Fruit fly (Drosophila melanogaster) whole organism, embryonic: ENCODE measurements around the gene CG18135.

ENCODE experiments used
- B-H2 ChIP-seq: fragments of 200-800 bp; sonication (Bioruptor generic); optimal IDR thresholded peaks from 2 replicates; lab custom pipeline; 2018; ENCODE audit warnings: missing biosample characterization, mild to moderate bottlenecking, missing genetic modification characterization
- BEAF-32 ChIP-seq: fragments of 200-800 bp; sonication (Bioruptor generic); optimal IDR thresholded peaks from 3 replicates; lab custom pipeline; 2017; ENCODE audit warnings: missing biosample characterization, missing genetic modification characterization, mild to moderate bottlenecking, moderate library complexity, missing genetic modification reagents
- CG11093 ChIP-seq: fragments of 200-800 bp; sonication (Bioruptor generic); IDR thresholded peaks from 3 replicates; pipeline ENCODE4 v1.3.6; 2022; ENCODE audit warnings: missing biosample characterization, missing genetic modification characterization
- CG12219 ChIP-seq: fragments of 200-800 bp; sonication (Bioruptor generic); optimal IDR thresholded peaks from 3 replicates; lab custom pipeline; 2018; ENCODE audit warnings: missing biosample characterization, mild to moderate bottlenecking, missing genetic modification characterization
- CG12769 ChIP-seq: fragments of 200-800 bp; sonication (Bioruptor generic); optimal IDR thresholded peaks from 2 replicates; lab custom pipeline; 2019; ENCODE audit warnings: missing biosample characterization, mild to moderate bottlenecking, missing genetic modification characterization, moderate library complexity
- CG13296 ChIP-seq: fragments of 200-800 bp; sonication (Bioruptor generic); optimal IDR thresholded peaks from 3 replicates; lab custom pipeline; 2018; ENCODE audit warnings: missing biosample characterization, mild to moderate bottlenecking, missing genetic modification characterization
- CG14014 ChIP-seq: fragments of 200-800 bp; sonication (Bioruptor generic); IDR thresholded peaks from 2 replicates; pipeline ENCODE4 v1.3.6; 2022; ENCODE audit warnings: missing biosample characterization, missing genetic modification characterization
- CG14965 ChIP-seq: fragments of 200-800 bp; sonication (Bioruptor generic); optimal IDR thresholded peaks from 2 replicates; lab custom pipeline; 2016; ENCODE audit warnings: missing biosample characterization, missing genetic modification characterization, borderline replicate concordance
- CG15269 ChIP-seq: fragments of 200-800 bp; sonication (Bioruptor generic); optimal IDR thresholded peaks from 2 replicates; lab custom pipeline; 2018; ENCODE audit warnings: missing biosample characterization, mild to moderate bottlenecking, missing genetic modification characterization, moderate library complexity
- CG16813 ChIP-seq: fragments of 200-800 bp; sonication (Bioruptor generic); IDR thresholded peaks from 3 replicates; pipeline ENCODE4 v1.3.6; 2022; ENCODE audit warnings: missing biosample characterization, missing genetic modification characterization; ENCODE audit not compliant: partially characterized antibody
- CG17568 ChIP-seq: fragments of 200-800 bp; sonication (Bioruptor generic); optimal IDR thresholded peaks from 2 replicates; lab custom pipeline; 2018; ENCODE audit warnings: missing biosample characterization, mild to moderate bottlenecking, missing genetic modification characterization, moderate library complexity
- CG1792 ChIP-seq: fragments of 200-800 bp; sonication (Bioruptor generic); optimal IDR thresholded peaks from 2 replicates; lab custom pipeline; 2016; ENCODE audit warnings: missing biosample characterization, missing genetic modification characterization
- CG18764 ChIP-seq: fragments of 200-800 bp; sonication (Bioruptor generic); optimal IDR thresholded peaks from 3 replicates; lab custom pipeline; 2016; ENCODE audit warnings: missing biosample characterization, missing genetic modification characterization
- CG2129 ChIP-seq: fragments of 200-800 bp; sonication (Bioruptor generic); IDR thresholded peaks from 2 replicates; pipeline ENCODE4 v1.3.6; 2022; ENCODE audit warnings: missing biosample characterization, missing genetic modification characterization; ENCODE audit not compliant: partially characterized antibody
- CG2202 ChIP-seq: fragments of 200-800 bp; sonication (Bioruptor generic); optimal IDR thresholded peaks from 2 replicates; lab custom pipeline; 2018; ENCODE audit warnings: missing biosample characterization, mild to moderate bottlenecking, missing genetic modification characterization
- CG3163 ChIP-seq: fragments of 200-800 bp; sonication (Bioruptor generic); optimal IDR thresholded peaks from 3 replicates; lab custom pipeline; 2016; ENCODE audit warnings: missing biosample characterization, missing genetic modification characterization
- CG34376 ChIP-seq: fragments of 200-800 bp; sonication (Bioruptor generic); optimal IDR thresholded peaks from 2 replicates; lab custom pipeline; 2018; ENCODE audit warnings: missing biosample characterization, mild to moderate bottlenecking, missing genetic modification characterization
- CG6683 ChIP-seq: fragments of 200-800 bp; sonication (Bioruptor generic); optimal IDR thresholded peaks from 2 replicates; lab custom pipeline; 2017; ENCODE audit warnings: missing biosample characterization, mild to moderate bottlenecking, missing genetic modification characterization, missing genetic modification reagents
- CG6765 ChIP-seq: fragments of 200-800 bp; sonication (Bioruptor generic); optimal IDR thresholded peaks from 3 replicates; lab custom pipeline; 2017; ENCODE audit warnings: missing biosample characterization, mild to moderate bottlenecking, missing genetic modification characterization
- CoRest ChIP-seq: fragments of 200-800 bp; sonication (Bioruptor generic); optimal IDR thresholded peaks from 3 replicates; lab custom pipeline; 2018; ENCODE audit warnings: missing biosample characterization, mild to moderate bottlenecking, missing genetic modification characterization, moderate library complexity
- Dref ChIP-seq: fragments of 200-800 bp; sonication (Bioruptor generic); IDR thresholded peaks from 2 replicates; pipeline ENCODE4 v1.3.6; 2022; ENCODE audit warnings: missing biosample characterization, missing genetic modification characterization
- Ets65A ChIP-seq: fragments of 200-800 bp; sonication (Bioruptor generic); peaks from one replicate; lab custom pipeline; 2016; ENCODE audit warnings: missing biosample characterization, missing genetic modification characterization
- Fer3 ChIP-seq: fragments of 200-800 bp; sonication (Bioruptor generic); optimal IDR thresholded peaks from 2 replicates; lab custom pipeline; 2018; ENCODE audit warnings: missing biosample characterization, mild to moderate bottlenecking, missing genetic modification characterization, moderate library complexity
- GATAe ChIP-seq: fragments of 200-800 bp; sonication (Bioruptor generic); conservative IDR thresholded peaks from 2 replicates; pipeline ENCODE4 v1.3.6; 2022; ENCODE audit warnings: missing biosample characterization, missing genetic modification characterization
- H15 ChIP-seq: fragments of 200-800 bp; sonication (Bioruptor generic); IDR thresholded peaks from 3 replicates; pipeline ENCODE4 v1.3.6; 2022; ENCODE audit warnings: missing biosample characterization, missing genetic modification characterization
- Hr51 ChIP-seq, 2 experiments: fragments of 200-800 bp; sonication (Bioruptor generic); optimal IDR thresholded peaks; 2 replicates in 1 of 2; 3 replicates in 1 of 2; lab custom pipeline; 2016 to 2018; ENCODE audit warnings: missing biosample characterization in 2 of 2, missing genetic modification characterization in 2 of 2, mild to moderate bottlenecking in 1 of 2, moderate library complexity in 1 of 2
- MESR4 ChIP-seq: fragments of 200-800 bp; sonication (Bioruptor generic); optimal IDR thresholded peaks from 2 replicates; lab custom pipeline; 2018; ENCODE audit warnings: missing biosample characterization, mild to moderate bottlenecking, missing genetic modification characterization, moderate library complexity
- Neu2 ChIP-seq: fragments of 200-800 bp; sonication (Bioruptor generic); optimal IDR thresholded peaks from 3 replicates; lab custom pipeline; 2016; ENCODE audit warnings: missing biosample characterization, missing genetic modification characterization, borderline replicate concordance
- Opbp ChIP-seq: fragments of 200-800 bp; sonication (Bioruptor generic); IDR thresholded peaks from 3 replicates; pipeline ENCODE4 v1.3.6; 2022; ENCODE audit warnings: missing biosample characterization, missing genetic modification characterization; ENCODE audit not compliant: partially characterized antibody
- Sry-β ChIP-seq: fragments of 200-800 bp; sonication (Bioruptor generic); optimal IDR thresholded peaks from 2 replicates; lab custom pipeline; 2018; ENCODE audit warnings: missing biosample characterization, mild to moderate bottlenecking, missing genetic modification characterization, moderate library complexity
- Vsx1 ChIP-seq: fragments of 200-800 bp; sonication (Bioruptor generic); optimal IDR thresholded peaks from 2 replicates; lab custom pipeline; 2017; ENCODE audit warnings: missing biosample characterization, mild to moderate bottlenecking, missing genetic modification characterization, missing genetic modification reagents
- aop ChIP-seq: fragments of 200-800 bp; sonication (Bioruptor generic); IDR thresholded peaks from 2 replicates; pipeline ENCODE4 v1.3.6; 2022; ENCODE audit warnings: missing biosample characterization, missing genetic modification characterization
- ato ChIP-seq: fragments of 200-800 bp; sonication (Bioruptor generic); IDR thresholded peaks from 2 replicates; pipeline ENCODE4 v1.3.6; 2022; ENCODE audit warnings: missing biosample characterization, missing genetic modification characterization; ENCODE audit not compliant: partially characterized antibody
- az2 ChIP-seq: fragments of 200-800 bp; sonication (Bioruptor generic); optimal IDR thresholded peaks from 3 replicates; lab custom pipeline; 2016; ENCODE audit warnings: missing biosample characterization, missing genetic modification characterization
- bowl ChIP-seq: fragments of 200-800 bp; sonication (Bioruptor generic); IDR thresholded peaks from 2 replicates; pipeline ENCODE4 v1.3.6; 2022; ENCODE audit warnings: missing biosample characterization, missing genetic modification characterization
- cwo ChIP-seq: fragments of 200-800 bp; sonication (Bioruptor generic); optimal IDR thresholded peaks from 3 replicates; lab custom pipeline; 2017; ENCODE audit warnings: missing biosample characterization, missing genetic modification characterization, mild to moderate bottlenecking, moderate library complexity, missing genetic modification reagents
- dmrt11E ChIP-seq: fragments of 200-800 bp; sonication (Bioruptor generic); optimal IDR thresholded peaks from 3 replicates; lab custom pipeline; 2018; ENCODE audit warnings: missing biosample characterization, mild to moderate bottlenecking, missing genetic modification characterization, moderate library complexity
- ems ChIP-seq: fragments of 200-800 bp; sonication (Bioruptor generic); optimal IDR thresholded peaks from 3 replicates; lab custom pipeline; 2016; ENCODE audit warnings: missing biosample characterization, missing genetic modification characterization
- fd96Cb ChIP-seq: fragments of 200-800 bp; sonication (Bioruptor generic); optimal IDR thresholded peaks from 2 replicates; lab custom pipeline; 2018; ENCODE audit warnings: missing biosample characterization, mild to moderate bottlenecking, missing genetic modification characterization, moderate library complexity
- mam ChIP-seq: fragments of 200-800 bp; sonication (Bioruptor generic); optimal IDR thresholded peaks from 3 replicates; lab custom pipeline; 2016; ENCODE audit warnings: missing biosample characterization, missing genetic modification characterization
- psq ChIP-seq: fragments of 200-800 bp; sonication (Bioruptor generic); optimal IDR thresholded peaks from 2 replicates; lab custom pipeline; 2017; ENCODE audit warnings: missing biosample characterization, missing genetic modification characterization
- salm ChIP-seq: fragments of 200-800 bp; sonication (Bioruptor generic); optimal IDR thresholded peaks from 2 replicates; lab custom pipeline; 2018; ENCODE audit warnings: missing biosample characterization, mild to moderate bottlenecking, missing genetic modification characterization
- scrt ChIP-seq: fragments of 200-800 bp; sonication (Bioruptor generic); optimal IDR thresholded peaks from 2 replicates; lab custom pipeline; 2018; ENCODE audit warnings: missing biosample characterization, mild to moderate bottlenecking, missing genetic modification characterization, moderate library complexity
- sqz ChIP-seq: fragments of 200-800 bp; sonication (Bioruptor generic); optimal IDR thresholded peaks from 3 replicates; lab custom pipeline; 2018; ENCODE audit warnings: missing biosample characterization, mild to moderate bottlenecking, missing genetic modification characterization
- ssp ChIP-seq: fragments of 200-800 bp; sonication (Bioruptor generic); IDR thresholded peaks from 2 replicates; pipeline ENCODE4 v1.3.6; 2022; ENCODE audit warnings: missing biosample characterization, missing genetic modification characterization
- tgo ChIP-seq: fragments of 200-800 bp; sonication (Bioruptor generic); IDR thresholded peaks from 3 replicates; pipeline ENCODE4 v1.3.6; 2022; ENCODE audit warnings: missing biosample characterization, missing genetic modification characterization
- tio ChIP-seq: fragments of 200-800 bp; sonication (Bioruptor generic); optimal IDR thresholded peaks from 2 replicates; lab custom pipeline; 2017; ENCODE audit warnings: missing biosample characterization, missing genetic modification characterization, inconsistent platforms
- tll ChIP-seq, 2 experiments: fragments of 200-800 bp in 1 of 2; fragments of >200 bp in 1 of 2; sonication (Bioruptor generic) in 1 of 2; optimal IDR thresholded peaks; 2 replicates each; lab custom pipeline; 2017 to 2019; ENCODE audit warnings: missing biosample characterization in 2 of 2, missing genetic modification characterization in 2 of 2, mild to moderate bottlenecking in 1 of 2, moderate library complexity in 1 of 2
- unpg ChIP-seq: fragments of 200-800 bp; sonication (Bioruptor generic); optimal IDR thresholded peaks from 3 replicates; lab custom pipeline; 2018; ENCODE audit warnings: missing biosample characterization, mild to moderate bottlenecking, missing genetic modification characterization, moderate library complexity

The CG18135 gene

dm6 chr3L:19042501-19042900 lies 44.4 kb upstream of the CG18135 start (continued):
- TF ChIP-seq CG15269 (tag; lab: Kevin White, UChicago) (peak; percentile 85), sqz (GFP tag; lab: Kevin White, UChicago) (peak; percentile 86), CG17568 (peak; percentile 64), bowl (GFP tag; lab: Robert Waterston, UW) (no peak), CG2202 (tag; lab: Kevin White, UChicago) (peak; percentile 88), CG2129 (GFP tag; lab: Robert Waterston, UW) (no peak), CG14014 (GFP tag; lab: Robert Waterston, UW) (peak; percentile 34; the same call in 1 of the 2 replicates), CG1792 (GFP tag; lab: Kevin White, UChicago) (no peak), unpg (GFP tag; lab: Kevin White, UChicago) (peak; percentile 90), ssp (peak; percentile 60), MESR4 (peak; percentile 1), ato (GFP tag; lab: Robert Waterston, UW) (no peak), CG6765 (GFP tag; lab: Kevin White, UChicago) (no peak), Opbp (GFP tag; lab: Robert Waterston, UW) (no peak), CG3163 (GFP tag; lab: Kevin White, UChicago) (no peak), H15 (GFP tag; lab: Robert Waterston, UW) (0 out of 3 replicates have a peak, but pooled peaks have one; percentile 38), az2 (GFP tag; lab: Kevin White, UChicago) (peak; percentile 76), dmrt11E (tag; lab: Kevin White, UChicago) (peak; percentile 97), mam (GFP tag; lab: Kevin White, UChicago) (no peak), CG12219 (GFP tag; lab: Kevin White, UChicago) (peak; percentile 69), CoRest (peak; percentile 93), salm (tag; lab: Kevin White, UChicago) (peak; percentile 77), tgo (GFP tag; lab: Robert Waterston, UW) (peak; percentile 65), CG34376 (GFP tag; lab: Kevin White, UChicago) (no peak), ems (peak; percentile 2), cwo (peak; percentile 60), Fer3 (tag; lab: Kevin White, UChicago) (peak; percentile 70), tll (GFP tag; optimal IDR thresholded peaks at IDR 0.05; lab: Kevin White, UChicago) (peak in 1 of 2 experiments; percentile 77), CG18764 (GFP tag; lab: Kevin White, UChicago) (peak; percentile 61), Neu2 (GFP tag; lab: Kevin White, UChicago) (no peak), B-H2 (GFP tag; lab: Kevin White, UChicago) (no peak), GATAe (GFP tag; lab: Robert Waterston, UW) (no peak), Vsx1 (GFP tag; lab: Kevin White, UChicago) (peak; percentile 61), CG16813 (GFP tag; lab: Robert Waterston, UW) (no peak), CG11093 (peak; percentile 73), CG14965 (GFP tag; lab: Kevin White, UChicago) (no peak), scrt (GFP tag; lab: Kevin White, UChicago) (peak; percentile 50), Ets65A (GFP tag; lab: Kevin White, UChicago) (peak; percentile 53), fd96Cb (tag; lab: Kevin White, UChicago) (peak; percentile 92), CG6683 (GFP tag; lab: Kevin White, UChicago) (peak; percentile 61), Dref (GFP tag; lab: Robert Waterston, UW) (no peak), tio (GFP tag; lab: Kevin White, UChicago) (peak; percentile 82), CG13296 (GFP tag; lab: Kevin White, UChicago) (peak; percentile 52), Hr51 (GFP tag; optimal IDR thresholded peaks at IDR 0.05; lab: Kevin White, UChicago) (peak; percentile 16 to 89), psq (GFP tag; lab: Kevin White, UChicago) (peak; percentile 26), aop (no peak), BEAF-32 (GFP tag; lab: Kevin White, UChicago) (no peak), Sry-β (GFP tag; lab: Kevin White, UChicago) (peak; percentile 45), CG12769 (tag; lab: Kevin White, UChicago) (no peak)
